Worm (Caenorhabditis elegans) whole organism, midembryonic: ENCODE results near the gene lys-1.

ENCODE experiments used
- T22C8.4 ChIP-seq: fragments of 200-800 bp; sonication (Bioruptor generic); IDR thresholded peaks from 2 replicates; pipeline ENCODE4 v1.3.6; 2022; ENCODE audit warnings: missing genetic modification characterization, missing compliant biosample characterization
- cog-1 ChIP-seq: sonication (generic microtip); optimal IDR thresholded peaks from 2 replicates; lab custom pipeline; 2016; ENCODE audit warnings: missing genetic modification characterization, missing compliant biosample characterization
- flt-1 ChIP-seq: fragments of 200-800 bp; sonication (Bioruptor generic); IDR thresholded peaks from 2 replicates; pipeline ENCODE4 v1.3.6; 2022; ENCODE audit warnings: missing genetic modification characterization, missing compliant biosample characterization
- klf-2 ChIP-seq: fragments of 200-800 bp; sonication (Bioruptor generic); conservative IDR thresholded peaks from 2 replicates; pipeline ENCODE4 v1.3.6; 2022; ENCODE audit warnings: missing genetic modification reagents, missing genetic modification characterization, missing compliant biosample characterization
- med-1 ChIP-seq: sonication (generic microtip); optimal IDR thresholded peaks from 2 replicates; lab custom pipeline; 2017; ENCODE audit warnings: missing genetic modification characterization, mild to moderate bottlenecking, missing compliant biosample characterization, antibody characterized with exemption, missing genetic modification reagents; ENCODE audit not compliant: insufficient read depth
- ref-1 ChIP-seq: fragments of 200-800 bp; sonication (Bioruptor generic); conservative IDR thresholded peaks from 2 replicates; pipeline ENCODE4 v1.3.6; 2022; ENCODE audit warnings: missing genetic modification reagents, missing genetic modification characterization, missing compliant biosample characterization
- tab-1 ChIP-seq: fragments of 200-800 bp; sonication (Bioruptor generic); IDR thresholded peaks from 2 replicates; pipeline ENCODE4 v1.3.6; 2022; ENCODE audit warnings: missing genetic modification characterization, missing compliant biosample characterization
- ztf-23 ChIP-seq: fragments of 200-800 bp; sonication (Bioruptor generic); IDR thresholded peaks from 2 replicates; pipeline ENCODE4 v1.3.6; 2022; ENCODE audit warnings: missing genetic modification reagents, missing genetic modification characterization, missing compliant biosample characterization
- ztf-29 ChIP-seq: fragments of 200-800 bp; sonication (Bioruptor generic); IDR thresholded peaks from 2 replicates; pipeline ENCODE4 v1.3.6; 2022; ENCODE audit warnings: missing genetic modification reagents, missing genetic modification characterization, missing compliant biosample characterization

- TF ChIP-seq klf-2 (GFP tag; lab: Robert Waterston, UW) (no peak), med-1 (no peak), flt-1 (GFP tag; lab: Robert Waterston, UW) (no peak), ref-1 (GFP tag; lab: Robert Waterston, UW) (no peak), cog-1 (tag; lab: Kevin White, UChicago) (no peak), T22C8.4 (GFP tag; lab: Robert Waterston, UW) (no peak), tab-1 (GFP tag; lab: Robert Waterston, UW) (no peak), ztf-23 (GFP tag; lab: Robert Waterston, UW) (no peak), ztf-29 (GFP tag; lab: Robert Waterston, UW) (no peak)
These were observed 28.2 kb upstream of the lys-1 start for ce11 chrV:10249515-10249914.
